Fruit fly (Drosophila melanogaster) whole organism, embryonic: ENCODE measurements around the gene mRpL40.

Experiments
- Abd-B ChIP-seq: fragments of 200-800 bp; sonication (Bioruptor generic); optimal IDR thresholded peaks from 2 replicates; lab custom pipeline; 2018; ENCODE audit warnings: missing biosample characterization, mild to moderate bottlenecking, missing genetic modification characterization, moderate library complexity
- Antp ChIP-seq: fragments of 200-800 bp; sonication (Bioruptor generic); optimal IDR thresholded peaks from 3 replicates; lab custom pipeline; 2016; ENCODE audit warnings: missing biosample characterization, missing genetic modification characterization
- B-H1 ChIP-seq: fragments of 200-800 bp; sonication (Bioruptor generic); IDR thresholded peaks from 3 replicates; pipeline ENCODE4 v1.3.6; 2022; ENCODE audit warnings: missing biosample characterization, missing genetic modification characterization
- CG10654 ChIP-seq: fragments of 200-800 bp; sonication (Bioruptor generic); optimal IDR thresholded peaks from 2 replicates; lab custom pipeline; 2016; ENCODE audit warnings: missing biosample characterization, missing genetic modification characterization
- CG11560 ChIP-seq: fragments of 200-800 bp; sonication (Bioruptor generic); IDR thresholded peaks from 3 replicates; pipeline ENCODE4 v1.3.6; 2022; ENCODE audit warnings: missing biosample characterization, missing genetic modification characterization
- CG11723 ChIP-seq: fragments of 200-800 bp; sonication (Bioruptor generic); optimal IDR thresholded peaks from 2 replicates; lab custom pipeline; 2017; ENCODE audit warnings: missing biosample characterization, mild to moderate bottlenecking, missing genetic modification characterization
- CG12299 ChIP-seq: fragments of 200-800 bp; sonication (Bioruptor generic); optimal IDR thresholded peaks from 2 replicates; lab custom pipeline; 2018; ENCODE audit warnings: missing biosample characterization, mild to moderate bottlenecking, missing genetic modification characterization
- CG12942 ChIP-seq: fragments of 200-800 bp; sonication (Bioruptor generic); optimal IDR thresholded peaks from 3 replicates; lab custom pipeline; 2016; ENCODE audit warnings: missing biosample characterization, missing genetic modification characterization
- CG1602 ChIP-seq: fragments of 200-800 bp; sonication (Bioruptor generic); optimal IDR thresholded peaks from 3 replicates; lab custom pipeline; 2016; ENCODE audit warnings: missing biosample characterization, missing genetic modification characterization
- CG17359 ChIP-seq: fragments of 200-800 bp; sonication (Bioruptor generic); optimal IDR thresholded peaks from 3 replicates; lab custom pipeline; 2018; ENCODE audit warnings: missing biosample characterization, mild to moderate bottlenecking, missing genetic modification characterization, moderate library complexity
- CG18764 ChIP-seq: fragments of 200-800 bp; sonication (Bioruptor generic); optimal IDR thresholded peaks from 3 replicates; lab custom pipeline; 2016; ENCODE audit warnings: missing biosample characterization, missing genetic modification characterization
- CG3407 ChIP-seq: fragments of 200-800 bp; sonication (Bioruptor generic); optimal IDR thresholded peaks from 2 replicates; lab custom pipeline; 2018; ENCODE audit warnings: missing biosample characterization, mild to moderate bottlenecking, missing genetic modification characterization
- CG3995 ChIP-seq: fragments of 200-800 bp; sonication (Bioruptor generic); optimal IDR thresholded peaks from 3 replicates; lab custom pipeline; 2016; ENCODE audit warnings: missing biosample characterization, missing genetic modification characterization
- CG6791 ChIP-seq: fragments of 200-800 bp; sonication (Bioruptor generic); IDR thresholded peaks from 3 replicates; pipeline ENCODE4 v1.3.6; 2022; ENCODE audit warnings: missing biosample characterization, missing genetic modification characterization; ENCODE audit not compliant: partially characterized antibody
- CG9797 ChIP-seq: fragments of 200-800 bp; sonication (Bioruptor generic); optimal IDR thresholded peaks from 3 replicates; lab custom pipeline; 2018; ENCODE audit warnings: missing biosample characterization, mild to moderate bottlenecking, missing genetic modification characterization
- Doc2 ChIP-seq: fragments of 200-800 bp; sonication (Bioruptor generic); IDR thresholded peaks from 2 replicates; pipeline ENCODE4 v1.3.6; 2022; ENCODE audit warnings: missing biosample characterization, missing genetic modification characterization
- Dp ChIP-seq: fragments of 200-800 bp; sonication (Bioruptor generic); optimal IDR thresholded peaks from 2 replicates; lab custom pipeline; 2018; ENCODE audit warnings: missing biosample characterization, mild to moderate bottlenecking, missing genetic modification characterization, moderate library complexity
- E2f2 ChIP-seq: fragments of 200-800 bp; sonication (Bioruptor generic); IDR thresholded peaks from 2 replicates; pipeline ENCODE4 v1.3.6; 2022; ENCODE audit warnings: missing biosample characterization, missing genetic modification characterization
- Fer2 ChIP-seq: fragments of 200-800 bp; sonication (Bioruptor generic); optimal IDR thresholded peaks from 2 replicates; lab custom pipeline; 2018; ENCODE audit warnings: missing biosample characterization, mild to moderate bottlenecking, missing genetic modification characterization, moderate library complexity
- Hand ChIP-seq: fragments of 200-800 bp; sonication (Bioruptor generic); optimal IDR thresholded peaks from 2 replicates; lab custom pipeline; 2017; ENCODE audit warnings: mild to moderate bottlenecking, missing biosample characterization, missing genetic modification reagents, missing genetic modification characterization
- Hey ChIP-seq: fragments of 200-800 bp; sonication (Bioruptor generic); optimal IDR thresholded peaks from 3 replicates; lab custom pipeline; 2018; ENCODE audit warnings: missing biosample characterization, mild to moderate bottlenecking, missing genetic modification characterization
- MBD-R2 ChIP-seq: fragments of 200-800 bp; sonication (Bioruptor generic); IDR thresholded peaks from 2 replicates; pipeline ENCODE4 v1.3.6; 2022; ENCODE audit warnings: missing biosample characterization, missing genetic modification characterization
- Max ChIP-seq: fragments of 200-800 bp; sonication (Bioruptor generic); optimal IDR thresholded peaks from 2 replicates; lab custom pipeline; 2016; ENCODE audit warnings: missing biosample characterization, mild to moderate bottlenecking, missing genetic modification characterization
- Med ChIP-seq: fragments of 200-800 bp; sonication (Bioruptor generic); peaks from one replicate; lab custom pipeline; 2016; ENCODE audit warnings: missing biosample characterization, missing genetic modification characterization, mild to moderate bottlenecking, inconsistent platforms, moderate library complexity
- Neu2 ChIP-seq: fragments of 200-800 bp; sonication (Bioruptor generic); optimal IDR thresholded peaks from 3 replicates; lab custom pipeline; 2016; ENCODE audit warnings: missing biosample characterization, missing genetic modification characterization, borderline replicate concordance
- Scr ChIP-seq: fragments of 200-800 bp; sonication (Bioruptor generic); IDR thresholded peaks from 2 replicates; pipeline ENCODE4 v1.3.6; 2022; ENCODE audit warnings: missing biosample characterization, missing genetic modification characterization; ENCODE audit not compliant: partially characterized antibody
- Sin3A ChIP-seq: fragments of >200 bp; optimal IDR thresholded peaks from 2 replicates; lab custom pipeline; 2018
- Spps ChIP-seq: fragments of 200-800 bp; sonication (Bioruptor generic); optimal IDR thresholded peaks from 2 replicates; lab custom pipeline; 2018; ENCODE audit warnings: missing biosample characterization, mild to moderate bottlenecking, missing genetic modification characterization
- Sry-δ ChIP-seq: fragments of 200-800 bp; sonication (Bioruptor generic); optimal IDR thresholded peaks from 2 replicates; lab custom pipeline; 2016; ENCODE audit warnings: missing biosample characterization, missing genetic modification characterization
- abd-A ChIP-seq: fragments of 200-800 bp; sonication (Bioruptor generic); optimal IDR thresholded peaks from 3 replicates; lab custom pipeline; 2019; ENCODE audit warnings: missing biosample characterization, mild to moderate bottlenecking, missing genetic modification characterization, moderate library complexity
- amos ChIP-seq: fragments of 200-800 bp; sonication (Bioruptor generic); IDR thresholded peaks from 2 replicates; pipeline ENCODE4 v1.3.6; 2022; ENCODE audit warnings: missing biosample characterization, missing genetic modification characterization; ENCODE audit not compliant: partially characterized antibody
- aop ChIP-seq: fragments of 200-800 bp; sonication (Bioruptor generic); IDR thresholded peaks from 2 replicates; pipeline ENCODE4 v1.3.6; 2022; ENCODE audit warnings: missing biosample characterization, missing genetic modification characterization
- croc ChIP-seq: fragments of 200-800 bp; sonication (Bioruptor generic); conservative IDR thresholded peaks from 3 replicates; pipeline ENCODE4 v1.3.6; 2022; ENCODE audit warnings: missing biosample characterization, missing genetic modification characterization
- da ChIP-seq: fragments of 200-800 bp; sonication (Bioruptor generic); optimal IDR thresholded peaks from 2 replicates; lab custom pipeline; 2016; ENCODE audit warnings: missing biosample characterization, missing genetic modification characterization
- dati ChIP-seq: fragments of 200-800 bp; sonication (Bioruptor generic); IDR thresholded peaks from 2 replicates; pipeline ENCODE4 v1.3.6; 2022; ENCODE audit warnings: missing biosample characterization, missing genetic modification characterization
- disco-r ChIP-seq: fragments of 200-800 bp; sonication (Bioruptor generic); optimal IDR thresholded peaks from 2 replicates; lab custom pipeline; 2016; ENCODE audit warnings: missing biosample characterization, missing genetic modification characterization
- esg ChIP-seq: fragments of 200-800 bp; sonication (Bioruptor generic); conservative IDR thresholded peaks from 2 replicates; pipeline ENCODE4 v1.3.6; 2022; ENCODE audit warnings: missing biosample characterization, missing genetic modification characterization
- ewg ChIP-seq: fragments of 200-800 bp; sonication (Bioruptor generic); optimal IDR thresholded peaks from 3 replicates; lab custom pipeline; 2017; ENCODE audit warnings: mild to moderate bottlenecking, missing biosample characterization, missing genetic modification reagents, missing genetic modification characterization
- exex ChIP-seq: fragments of 200-800 bp; sonication (Bioruptor generic); optimal IDR thresholded peaks from 4 replicates; lab custom pipeline; 2018; ENCODE audit warnings: missing biosample characterization, mild to moderate bottlenecking, missing genetic modification characterization, moderate library complexity
- jing ChIP-seq: fragments of 200-800 bp; sonication (Bioruptor generic); optimal IDR thresholded peaks from 2 replicates; lab custom pipeline; 2018; ENCODE audit warnings: missing biosample characterization, mild to moderate bottlenecking, missing genetic modification characterization
- kay ChIP-seq: fragments of 200-800 bp; sonication (Bioruptor generic); optimal IDR thresholded peaks from 2 replicates; lab custom pipeline; 2016; ENCODE audit warnings: missing biosample characterization, missing genetic modification characterization
- mam ChIP-seq: fragments of 200-800 bp; sonication (Bioruptor generic); optimal IDR thresholded peaks from 3 replicates; lab custom pipeline; 2016; ENCODE audit warnings: missing biosample characterization, missing genetic modification characterization
- odd ChIP-seq: fragments of 200-800 bp; sonication (Bioruptor generic); optimal IDR thresholded peaks from 2 replicates; lab custom pipeline; 2017; ENCODE audit warnings: missing biosample characterization, mild to moderate bottlenecking, missing genetic modification characterization
- pan ChIP-seq, 4 experiments: fragments of >200 bp in 3 of 4; fragments of 200-800 bp in 1 of 4; sonication (Bioruptor generic) in 1 of 4; optimal IDR thresholded peaks in 3 of 4; IDR thresholded peaks in 1 of 4; 2 replicates each; pipeline versions ENCODE4 v1.3.6 to Lab custom; 2017 to 2022; ENCODE audit warnings: missing biosample characterization in 2 of 4, missing genetic modification characterization in 2 of 4, mixed read lengths in 1 of 4
- shn ChIP-seq: fragments of 200-800 bp; sonication (Bioruptor generic); optimal IDR thresholded peaks from 3 replicates; lab custom pipeline; 2016; ENCODE audit warnings: missing biosample characterization, missing genetic modification characterization
- sim ChIP-seq: fragments of 200-800 bp; sonication (Bioruptor generic); IDR thresholded peaks from 2 replicates; pipeline ENCODE4 v1.3.6; 2022; ENCODE audit warnings: missing biosample characterization, missing genetic modification characterization
- stc ChIP-seq: fragments of 200-800 bp; sonication (Bioruptor generic); IDR thresholded peaks from 2 replicates; pipeline ENCODE4 v1.3.6; 2022; ENCODE audit warnings: missing biosample characterization, missing genetic modification characterization
- stwl ChIP-seq: fragments of 200-800 bp; sonication (Bioruptor generic); optimal IDR thresholded peaks from 3 replicates; lab custom pipeline; 2018; ENCODE audit warnings: missing biosample characterization, mild to moderate bottlenecking, missing genetic modification characterization, moderate library complexity
- tna ChIP-seq: fragments of 200-800 bp; sonication (Bioruptor generic); IDR thresholded peaks from 2 replicates; pipeline ENCODE4 v1.3.6; 2022; ENCODE audit warnings: missing biosample characterization, missing genetic modification characterization; ENCODE audit not compliant: partially characterized antibody
- ttk ChIP-seq: fragments of 200-800 bp; sonication (Bioruptor generic); IDR thresholded peaks from 2 replicates; pipeline ENCODE4 v2.1.2; 2022; ENCODE audit warnings: missing biosample characterization, missing genetic modification characterization
- wek ChIP-seq: fragments of 200-800 bp; sonication (Bioruptor generic); optimal IDR thresholded peaks from 3 replicates; lab custom pipeline; 2018; ENCODE audit warnings: missing biosample characterization, mild to moderate bottlenecking, missing genetic modification characterization, moderate library complexity

mRpL40 gene

dm6 chr3R:11412371-11412770 lies 4.7 kb downstream of the mRpL40 start, which contains the start of gene Ipo9 (continued):
- TF ChIP-seq CG12299 (tag; lab: Kevin White, UChicago) (no peak), Max (no peak), mam (peak; percentile 7), disco-r (no peak), aop (GFP tag; lab: Robert Waterston, UW) (no peak), wek (GFP tag; lab: Kevin White, UChicago) (no peak), CG3995 (GFP tag; lab: Kevin White, UChicago) (no peak), Scr (GFP tag; lab: Robert Waterston, UW) (0 out of 2 replicates have a peak, but pooled peaks have one; percentile 34), shn (GFP tag; lab: Kevin White, UChicago) (no peak), Hand (no peak), Neu2 (GFP tag; lab: Kevin White, UChicago) (no peak), jing (no peak), CG1602 (GFP tag; lab: Kevin White, UChicago) (no peak), CG10654 (GFP tag; lab: Kevin White, UChicago) (no peak), CG12942 (no peak), ttk (no peak), MBD-R2 (GFP tag; lab: Robert Waterston, UW) (peak; percentile 84), ewg (GFP tag; lab: Kevin White, UChicago) (no peak), Antp (GFP tag; lab: Kevin White, UChicago) (no peak), CG3407 (GFP tag; lab: Kevin White, UChicago) (no peak), CG18764 (GFP tag; lab: Kevin White, UChicago) (no peak), sim (no peak), CG11723 (GFP tag; lab: Kevin White, UChicago) (no peak), Med (peak; percentile 70), Hey (tag; lab: Kevin White, UChicago) (no peak), amos (GFP tag; lab: Robert Waterston, UW) (peak; percentile 40; the same call in 1 of the 2 replicates), Sry-δ (GFP tag; lab: Kevin White, UChicago) (peak; percentile 73), Spps (no peak), tna (no peak), odd (GFP tag; lab: Kevin White, UChicago) (no peak), croc (GFP tag; lab: Robert Waterston, UW) (no peak), B-H1 (GFP tag; lab: Robert Waterston, UW) (no peak), exex (no peak), dati (no peak), CG6791 (GFP tag; lab: Robert Waterston, UW) (no peak), Abd-B (GFP tag; lab: Kevin White, UChicago) (no peak), Fer2 (no peak), E2f2 (GFP tag; lab: Robert Waterston, UW) (peak; percentile 79), CG11560 (no peak), esg (GFP tag; lab: Robert Waterston, UW) (no peak), CG9797 (GFP tag; lab: Kevin White, UChicago) (no peak), Dp (GFP tag; lab: Kevin White, UChicago) (peak; percentile 61), CG17359 (peak; percentile 74), Doc2 (no peak), abd-A (no peak), stc (GFP tag; lab: Robert Waterston, UW) (no peak), stwl (peak; percentile 41), Sin3A (lab: Kevin White, UChicago) (no peak), pan (optimal IDR thresholded peaks at IDR 0.05; lab: Kevin White, UChicago) (no peak), pan (GFP tag; optimal IDR thresholded peaks at IDR 0.05 in 1 of 2, IDR thresholded peaks at IDR 0.05 in 1 of 2) (no peak), kay (GFP tag; lab: Kevin White, UChicago) (no peak), da (GFP tag; lab: Kevin White, UChicago) (no peak)
